Fruit fly (Drosophila melanogaster) whole organism, adult: ENCODE results near the gene Jon99Ciii.
"Not testable (repeated sequence)": the region's sequence is repeated elsewhere in the genome, so short reads cannot be mapped to it uniquely, and the experiment has no call there.

Experiments
- CG11617 ChIP-seq: fragments of 200-800 bp; sonication (Bioruptor generic); optimal IDR thresholded peaks from 2 replicates; lab custom pipeline; 2017; ENCODE audit warnings: mild to moderate bottlenecking, missing biosample characterization, missing genetic modification reagents, missing genetic modification characterization
- CG12768 ChIP-seq: fragments of 200-800 bp; sonication (Bioruptor generic); optimal IDR thresholded peaks from 2 replicates; lab custom pipeline; 2017; ENCODE audit warnings: missing biosample characterization, missing genetic modification characterization, mild to moderate bottlenecking, moderate library complexity, missing genetic modification reagents
- CG14711 ChIP-seq: fragments of 200-800 bp; sonication (Bioruptor generic); optimal IDR thresholded peaks from 2 replicates; lab custom pipeline; 2018; ENCODE audit warnings: missing biosample characterization, mild to moderate bottlenecking, missing genetic modification characterization, moderate library complexity
- CG1620 ChIP-seq: fragments of 200-800 bp; sonication (Bioruptor generic); optimal IDR thresholded peaks from 2 replicates; lab custom pipeline; 2016; ENCODE audit warnings: missing biosample characterization, missing genetic modification characterization
- CG33017 ChIP-seq: fragments of 200-800 bp; sonication (Bioruptor generic); optimal IDR thresholded peaks from 2 replicates; lab custom pipeline; 2018; ENCODE audit warnings: missing biosample characterization, mild to moderate bottlenecking, missing genetic modification characterization, moderate library complexity
- CG5204 ChIP-seq: fragments of 200-800 bp; sonication (Bioruptor generic); optimal IDR thresholded peaks from 2 replicates; lab custom pipeline; 2016; ENCODE audit warnings: missing biosample characterization, missing genetic modification characterization
- CG7045 ChIP-seq: fragments of 200-800 bp; sonication (Bioruptor generic); optimal IDR thresholded peaks from 2 replicates; lab custom pipeline; 2017; ENCODE audit warnings: missing biosample characterization, mild to moderate bottlenecking, missing genetic modification characterization
- CG7101 ChIP-seq: fragments of 200-800 bp; sonication (Bioruptor generic); optimal IDR thresholded peaks from 2 replicates; lab custom pipeline; 2018; ENCODE audit warnings: missing biosample characterization, mild to moderate bottlenecking, missing genetic modification characterization, moderate library complexity
- Clk ChIP-seq: fragments of 200-800 bp; sonication (Bioruptor generic); optimal IDR thresholded peaks from 2 replicates; lab custom pipeline; 2017; ENCODE audit warnings: missing biosample characterization, missing genetic modification characterization
- Crg-1 ChIP-seq: fragments of 200-800 bp; sonication (Bioruptor generic); optimal IDR thresholded peaks from 2 replicates; lab custom pipeline; 2016; ENCODE audit warnings: missing biosample characterization, missing genetic modification characterization
- Hr96 ChIP-seq: fragments of 200-800 bp; sonication (Bioruptor generic); optimal IDR thresholded peaks from 2 replicates; lab custom pipeline; 2016; ENCODE audit warnings: missing biosample characterization, missing genetic modification characterization
- Mnt ChIP-seq: fragments of 200-800 bp; sonication (Bioruptor generic); optimal IDR thresholded peaks from 2 replicates; lab custom pipeline; 2016; ENCODE audit warnings: missing biosample characterization, mild to moderate bottlenecking, missing genetic modification characterization
- bab1 ChIP-seq: fragments of 200-800 bp; sonication (Bioruptor generic); optimal IDR thresholded peaks from 3 replicates; lab custom pipeline; 2019; ENCODE audit warnings: missing biosample characterization, mild to moderate bottlenecking, missing genetic modification characterization, moderate library complexity
- cic ChIP-seq: fragments of 200-800 bp; sonication (Bioruptor generic); optimal IDR thresholded peaks from 2 replicates; lab custom pipeline; 2017; ENCODE audit warnings: missing biosample characterization, mild to moderate bottlenecking, missing genetic modification characterization, moderate library complexity
- cnc ChIP-seq, 2 experiments: fragments of >200 bp; optimal IDR thresholded peaks; 2 replicates each; lab custom pipeline; 2017
- kay ChIP-seq: fragments of 200-800 bp; sonication (Bioruptor generic); peaks from one replicate; lab custom pipeline; 2016; ENCODE audit warnings: missing biosample characterization, missing genetic modification characterization, borderline replicate concordance
- ovo ChIP-seq: fragments of 200-800 bp; sonication (Bioruptor generic); optimal IDR thresholded peaks from 2 replicates; lab custom pipeline; 2016; ENCODE audit warnings: missing biosample characterization, missing genetic modification characterization
- pad ChIP-seq: fragments of 200-800 bp; sonication (Bioruptor generic); optimal IDR thresholded peaks from 3 replicates; lab custom pipeline; 2017; ENCODE audit warnings: missing biosample characterization, missing genetic modification characterization, mild to moderate bottlenecking, moderate library complexity, missing genetic modification reagents
- tj ChIP-seq: fragments of 200-800 bp; sonication (Bioruptor generic); optimal IDR thresholded peaks from 3 replicates; lab custom pipeline; 2017; ENCODE audit warnings: missing biosample characterization, mild to moderate bottlenecking, missing genetic modification characterization, moderate library complexity
- toe ChIP-seq: fragments of 200-800 bp; sonication (Bioruptor generic); optimal IDR thresholded peaks from 2 replicates; lab custom pipeline; 2016; ENCODE audit warnings: missing biosample characterization, missing genetic modification characterization

The Jon99Ciii gene

DNA sequence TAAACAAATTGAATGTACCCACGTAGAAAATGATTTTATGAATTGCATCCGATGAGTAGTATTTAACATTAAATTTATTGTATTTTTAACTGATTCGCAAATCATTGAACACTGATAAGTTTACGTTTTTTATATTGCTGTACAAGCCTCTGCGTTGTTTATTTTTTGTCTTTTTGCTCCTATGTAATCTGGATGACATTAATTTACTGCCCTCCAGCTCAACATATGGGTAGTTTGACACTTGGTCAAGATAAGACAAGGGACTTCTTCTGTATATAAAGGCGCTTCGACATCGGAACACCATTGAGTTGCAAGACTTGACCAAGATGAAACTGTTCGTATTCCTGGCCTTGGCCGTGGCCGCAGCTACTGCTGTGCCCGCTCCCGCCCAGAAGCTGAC lies at the start of gene Jon99Ciii:
Gene Jon99Ciii (plus strand): TSS at position 301 of the 400 bp plus-strand sequence.
- not testable (repeated sequence) for TF ChIP-seq CG14711 (tag; lab: Kevin White, UChicago); tj; CG5204

DNA sequence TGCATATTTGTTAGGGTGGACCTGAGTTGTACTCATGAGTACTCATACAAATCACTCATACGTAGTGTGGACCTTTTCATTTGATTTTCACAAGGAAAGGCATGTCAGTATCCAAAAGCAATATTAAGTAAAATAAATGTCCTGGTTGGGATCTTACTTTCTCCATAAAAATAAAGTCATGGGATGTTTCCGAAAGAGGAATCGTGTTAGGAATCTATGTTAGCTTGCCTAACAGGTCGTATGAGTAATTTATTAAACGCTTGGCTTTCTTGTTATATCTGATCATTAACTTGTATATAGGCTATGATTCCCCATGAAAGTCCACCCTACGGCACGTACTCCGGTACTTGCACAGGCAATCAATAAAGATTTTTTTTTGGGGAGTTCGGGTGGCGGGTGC lies 46.2 kb upstream of the Jon99Ciii start:
- no peak for TF ChIP-seq CG1620 (GFP tag; lab: Kevin White, UChicago)
- peak; percentile 18 for TF ChIP-seq CG7101 (tag; lab: Kevin White, UChicago)
- no peak for TF ChIP-seq pad
- peak; percentile 6 for TF ChIP-seq CG14711 (tag; lab: Kevin White, UChicago)
- TF ChIP-seq bab1 (GFP tag; lab: Kevin White, UChicago) = peak; percentile 16
- TF ChIP-seq kay (GFP tag; lab: Kevin White, UChicago) = peak; percentile 57
- peak; percentile 16 for TF ChIP-seq CG11617 (GFP tag; lab: Kevin White, UChicago)

DNA sequence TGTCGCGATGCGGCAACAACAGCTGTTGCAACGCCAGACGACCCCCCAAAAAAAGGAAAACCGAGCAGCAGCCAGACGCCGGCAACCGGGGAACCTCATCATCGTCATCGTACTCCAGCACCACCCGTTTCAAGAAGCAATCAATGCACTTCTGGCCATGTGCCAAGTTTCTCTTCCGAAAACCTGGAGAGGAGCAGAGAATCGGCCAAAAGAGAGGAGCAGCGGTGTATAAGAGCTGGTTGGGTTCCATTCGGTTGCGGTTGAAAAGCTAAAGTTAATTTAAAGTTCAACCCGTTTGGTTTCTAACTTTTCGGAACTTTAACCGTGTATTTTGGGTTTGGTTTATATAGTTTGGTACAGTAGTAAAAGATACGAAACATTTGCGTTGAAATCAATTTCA lies 45.8 kb upstream of the Jon99Ciii start:
- TF ChIP-seq Mnt (GFP tag; lab: Kevin White, UChicago) (no peak), CG7045 (GFP tag; lab: Kevin White, UChicago) (no peak), Crg-1 (GFP tag; lab: Kevin White, UChicago) (no peak), bab1 (GFP tag; lab: Kevin White, UChicago) (no peak), pad (no peak), toe (no peak), Clk (GFP tag; lab: Kevin White, UChicago) (no peak), CG12768 (GFP tag; lab: Kevin White, UChicago) (no peak), ovo (GFP tag; lab: Kevin White, UChicago) (no peak), CG1620 (GFP tag; lab: Kevin White, UChicago) (no peak), CG7101 (tag; lab: Kevin White, UChicago) (no peak)

- TF ChIP-seq kay (GFP tag; lab: Kevin White, UChicago) (peak; percentile 78), Clk (GFP tag; lab: Kevin White, UChicago) (no peak), CG7045 (GFP tag; lab: Kevin White, UChicago) (peak; percentile 15), toe (no peak), Hr96 (GFP tag; lab: Kevin White, UChicago) (no peak), tj (peak; percentile 96), bab1 (GFP tag; lab: Kevin White, UChicago) (peak; percentile 54), pad (no peak), CG11617 (GFP tag; lab: Kevin White, UChicago) (peak; percentile 31), CG7101 (tag; lab: Kevin White, UChicago) (peak; percentile 43), Mnt (GFP tag; lab: Kevin White, UChicago) (peak; percentile 70), CG1620 (GFP tag; lab: Kevin White, UChicago) (no peak), cnc (optimal IDR thresholded peaks at IDR 0.05; lab: Kevin White, UChicago) (peak; percentile 61 to 74), CG14711 (tag; lab: Kevin White, UChicago) (peak; percentile 29), CG5204 (no peak), CG33017 (no peak), ovo (GFP tag; lab: Kevin White, UChicago) (no peak), CG12768 (GFP tag; lab: Kevin White, UChicago) (peak; percentile 69), cic (GFP tag; lab: Kevin White, UChicago) (peak; percentile 80), Crg-1 (GFP tag; lab: Kevin White, UChicago) (peak; percentile 14)
These were observed 45.3 kb upstream of the Jon99Ciii start, which contains the start of gene CG31038 for dm6 chr3R:29876733-29877193. Gene CG31038 (plus strand): TSS chr3R:29877059.

dm6 chr3R:29880306-29880705 lies 41.7 kb upstream of the Jon99Ciii start:
- no peak for TF ChIP-seq Mnt (GFP tag; lab: Kevin White, UChicago)
- TF ChIP-seq tj = no peak
- TF ChIP-seq CG14711 (tag; lab: Kevin White, UChicago) = no peak
- no peak for TF ChIP-seq Crg-1 (GFP tag; lab: Kevin White, UChicago)
- TF ChIP-seq CG1620 (GFP tag; lab: Kevin White, UChicago) = no peak
- no peak for TF ChIP-seq toe
- no peak for TF ChIP-seq ovo (GFP tag; lab: Kevin White, UChicago)
- TF ChIP-seq CG5204 = no peak
- no peak for TF ChIP-seq CG11617 (GFP tag; lab: Kevin White, UChicago)
- TF ChIP-seq Hr96 (GFP tag; lab: Kevin White, UChicago) = no peak
- TF ChIP-seq CG33017 = no peak

DNA sequence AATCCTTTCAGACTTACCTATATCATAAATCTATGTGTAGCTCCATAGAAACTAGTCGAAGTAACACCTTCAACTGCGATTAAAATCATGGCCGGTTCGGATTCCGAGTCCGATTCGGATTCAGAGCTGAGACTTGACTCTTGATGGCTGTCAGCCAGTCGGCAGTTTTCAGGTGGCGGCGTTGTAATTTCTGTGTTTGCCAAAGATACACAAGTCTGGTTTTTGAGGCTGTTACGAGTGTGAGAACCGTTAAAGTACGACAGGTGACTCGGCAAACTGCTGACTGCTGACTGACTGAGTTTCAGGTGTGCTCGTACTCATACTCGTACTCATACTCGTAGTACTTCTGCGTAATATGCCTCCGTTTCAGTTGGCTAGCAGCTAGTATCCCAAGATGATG lies 30.8 kb upstream of the Jon99Ciii start:
- TF ChIP-seq tj = peak; percentile 32
- no peak for TF ChIP-seq Hr96 (GFP tag; lab: Kevin White, UChicago)

DNA sequence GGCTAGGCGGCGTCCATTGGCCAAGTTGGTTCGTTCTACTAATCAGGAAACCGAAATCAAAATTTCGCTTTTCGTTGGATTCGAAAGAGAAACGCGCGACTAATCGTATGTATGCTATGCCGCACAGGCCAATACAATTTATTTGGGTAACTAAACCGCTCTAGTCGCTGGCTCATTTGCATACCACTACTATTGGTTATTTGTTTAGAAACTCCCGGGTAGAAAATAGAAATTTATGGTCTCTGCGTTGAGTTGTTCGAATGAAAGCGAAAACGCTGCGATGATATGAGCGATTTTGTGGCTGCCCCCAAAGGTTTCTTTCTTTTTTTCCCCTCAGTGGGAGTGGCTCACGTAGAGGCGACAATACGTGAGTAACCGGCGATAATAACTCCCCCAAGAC lies 29.0 kb upstream of the Jon99Ciii start:
- no peak for TF ChIP-seq cnc (optimal IDR thresholded peaks at IDR 0.05; lab: Kevin White, UChicago)
- no peak for TF ChIP-seq CG12768 (GFP tag; lab: Kevin White, UChicago)
- TF ChIP-seq cic (GFP tag; lab: Kevin White, UChicago) = no peak
- TF ChIP-seq Clk (GFP tag; lab: Kevin White, UChicago) = no peak
- no peak for TF ChIP-seq Crg-1 (GFP tag; lab: Kevin White, UChicago)
- TF ChIP-seq CG5204 = no peak
- TF ChIP-seq ovo (GFP tag; lab: Kevin White, UChicago) = no peak
- no peak for TF ChIP-seq pad
- TF ChIP-seq kay (GFP tag; lab: Kevin White, UChicago) = no peak
- TF ChIP-seq CG11617 (GFP tag; lab: Kevin White, UChicago) = no peak
- TF ChIP-seq bab1 (GFP tag; lab: Kevin White, UChicago) = no peak
- TF ChIP-seq CG33017 = no peak
- TF ChIP-seq CG14711 (tag; lab: Kevin White, UChicago) = no peak
- TF ChIP-seq CG7101 (tag; lab: Kevin White, UChicago) = no peak
